Worm (Caenorhabditis elegans): Measurements from ENCODE around the gene ttr-21.
A peak's percentile ranks its signal among the peaks of the same experiment; 100 is the strongest.

ttr-21 gene

DNA sequence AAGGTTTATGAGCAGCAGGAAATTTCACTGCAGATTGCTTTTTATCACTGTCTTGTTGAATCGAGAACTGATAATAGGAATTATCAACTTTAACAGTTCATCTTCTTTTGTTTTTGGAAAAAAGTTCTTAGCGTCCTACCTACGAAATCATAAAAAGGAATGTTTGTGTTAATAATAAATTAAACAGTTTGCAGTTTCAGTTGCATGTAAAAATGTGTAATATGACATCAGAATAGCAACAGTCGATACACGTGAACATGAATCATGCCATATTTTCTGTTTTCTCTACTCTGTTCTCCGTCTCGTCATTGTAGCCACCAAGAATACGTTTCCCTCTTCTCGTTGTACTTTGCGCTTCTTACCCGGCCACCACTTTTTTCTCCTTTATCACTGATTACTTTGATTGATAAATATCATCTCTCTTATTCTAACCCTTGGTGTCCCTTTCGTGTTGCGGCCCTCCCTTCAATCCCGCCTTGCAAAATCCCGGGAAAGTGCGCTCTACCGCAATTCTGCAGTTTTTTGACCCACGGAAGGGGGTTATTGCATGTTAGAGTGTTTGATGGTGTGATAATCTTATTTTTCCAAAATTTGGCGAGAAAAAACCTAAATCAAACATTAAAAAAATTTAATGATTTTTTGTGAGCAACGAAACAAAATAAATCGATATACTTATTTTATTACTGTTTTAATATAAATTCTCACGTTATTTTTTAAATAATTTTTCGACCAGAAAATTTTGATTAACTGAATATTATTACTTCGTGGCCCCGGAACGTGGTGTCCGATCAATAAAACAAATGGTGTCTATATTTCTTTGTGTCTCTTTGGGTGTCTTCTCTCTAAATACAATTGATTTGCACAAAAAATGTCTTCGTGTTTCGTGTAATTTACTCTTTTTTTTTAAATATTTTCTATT, 38.5 kb upstream of the ttr-21 start, which contains the start of gene sptl-3 (continued):
- TF ChIP-seq zip-11 (GFP tag; IDR thresholded peaks at IDR 0.05) (no peak), F10B5.3 (tag; optimal IDR thresholded peaks at IDR 0.05) (no peak), pha-4 (GFP tag; IDR thresholded peaks at IDR 0.05) (no peak), pha-4 (tag; optimal IDR thresholded peaks at IDR 0.05) (no peak), dmd-8 (GFP tag; IDR thresholded peaks at IDR 0.05) (no peak), gei-8 (GFP tag; optimal IDR thresholded peaks at IDR 0.05) (peak; percentile 38), egl-27 (tag; optimal IDR thresholded peaks at IDR 0.05) (no peak), F44E2.7 (GFP tag; IDR thresholded peaks at IDR 0.05) (no peak), fkh-10 (GFP tag; optimal IDR thresholded peaks at IDR 0.05) (no peak), zag-1 (tag; optimal IDR thresholded peaks at IDR 0.05) (no peak), mdt-29 (GFP tag; IDR thresholded peaks at IDR 0.05) (no peak), spr-1 (tag; optimal IDR thresholded peaks at IDR 0.05) (no peak), ztf-11 (tag; optimal IDR thresholded peaks at IDR 0.05) (no peak), snpc-4 (tag; optimal IDR thresholded peaks at IDR 0.05) (no peak), php-3 (GFP tag; IDR thresholded peaks at IDR 0.05) (peak; percentile 67; the same call in 1 of the 2 replicates), sdz-12 (GFP tag; optimal IDR thresholded peaks at IDR 0.05) (no peak), ceh-28 (tag; optimal IDR thresholded peaks at IDR 0.05) (no peak), zip-2 (tag; optimal IDR thresholded peaks at IDR 0.05) (no peak), T26A8.4 (GFP tag; IDR thresholded peaks at IDR 0.05) (no peak), F37D6.2 (tag; optimal IDR thresholded peaks at IDR 0.05) (no peak), aly-2 (tag; optimal IDR thresholded peaks at IDR 0.05) (no peak), nhr-10 (tag; optimal IDR thresholded peaks at IDR 0.05) (peak; percentile 63), daf-16 (GFP tag; optimal IDR thresholded peaks at IDR 0.05) (no peak), daf-16 (tag; optimal IDR thresholded peaks at IDR 0.05) (peak; percentile 72), nhr-111 (GFP tag; optimal IDR thresholded peaks at IDR 0.05) (no peak), lin-29 (GFP tag; IDR thresholded peaks at IDR 0.05) (no peak), ceh-82 (tag; optimal IDR thresholded peaks at IDR 0.05) (no peak), Y48G9A.11 (GFP tag; IDR thresholded peaks at IDR 0.05) (no peak), ceh-32 (tag; optimal IDR thresholded peaks at IDR 0.05; ENCODE audit: poor library complexity) (no peak), ztf-7 (tag; optimal IDR thresholded peaks at IDR 0.05) (no peak), nhr-28 (tag; optimal IDR thresholded peaks at IDR 0.05) (peak; percentile 93), nhr-77 (tag; optimal IDR thresholded peaks at IDR 0.05) (no peak), skn-1 (tag; optimal IDR thresholded peaks at IDR 0.05) (no peak), zfp-3 (GFP tag; conservative IDR thresholded peaks at IDR 0.05) (no peak), nhr-76 (tag; optimal IDR thresholded peaks at IDR 0.05) (no peak), hif-1 (tag; optimal IDR thresholded peaks at IDR 0.05) (no peak), vab-7 (GFP tag; IDR thresholded peaks at IDR 0.05) (no peak), nhr-11 (tag; optimal IDR thresholded peaks at IDR 0.05) (peak; percentile 60), D1046.2 (GFP tag; IDR thresholded peaks at IDR 0.05) (no peak), ces-1 (GFP tag; optimal IDR thresholded peaks at IDR 0.05) (no peak), arid-1 (GFP tag; conservative IDR thresholded peaks at IDR 0.05) (no peak), lin-15B (tag; optimal IDR thresholded peaks at IDR 0.05) (no peak), dve-1 (tag; optimal IDR thresholded peaks at IDR 0.05; ENCODE audit: insufficient read depth) (peak; percentile 77), R02D3.7 (tag; optimal IDR thresholded peaks at IDR 0.05) (no peak), dpl-1 (GFP tag; optimal IDR thresholded peaks at IDR 0.05) (no peak), madf-9 (GFP tag; conservative IDR thresholded peaks at IDR 0.05) (no peak), ceh-62 (tag; optimal IDR thresholded peaks at IDR 0.05) (no peak), nhr-42 (GFP tag; IDR thresholded peaks at IDR 0.05) (no peak), ama-1 (optimal IDR thresholded peaks at IDR 0.05) (no peak), ctbp-1 (GFP tag; IDR thresholded peaks at IDR 0.05) (0 out of 2 replicates have a peak, but pooled peaks have one; percentile 30), ceh-44 (GFP tag; IDR thresholded peaks at IDR 0.05) (no peak), lir-3 (tag; optimal IDR thresholded peaks at IDR 0.05) (no peak)

All from whole organism, L4 larva.